Worm (Caenorhabditis elegans) whole organism, L1 larva: ENCODE results near the gene chc-1.

Experiments
- C16A3.4 ChIP-seq: fragments of 150-350 bp; optimal IDR thresholded peaks from 2 replicates; lab custom pipeline; 2014; ENCODE audit warnings: missing biosample characterization, missing genetic modification characterization
- C34B4.2 ChIP-seq: sonication (generic microtip); optimal IDR thresholded peaks from 2 replicates; lab custom pipeline; 2017; ENCODE audit warnings: mild to moderate bottlenecking, missing genetic modification characterization, missing compliant biosample characterization
- alr-1 ChIP-seq: fragments of 200-800 bp; sonication (Bioruptor generic); optimal IDR thresholded peaks from 2 replicates; lab custom pipeline; 2018; ENCODE audit warnings: borderline replicate concordance, mild to moderate bottlenecking, missing genetic modification characterization, missing compliant biosample characterization
- aly-2 ChIP-seq: fragments of 150-350 bp; optimal IDR thresholded peaks from 2 replicates; lab custom pipeline; 2014; ENCODE audit warnings: missing biosample characterization, missing genetic modification characterization
- ceh-82 ChIP-seq, 3 experiments: fragments of 150-350 bp in 1 of 3; sonication (generic microtip) in 2 of 3; optimal IDR thresholded peaks; 2 replicates each; lab custom pipeline; 2014 to 2017; ENCODE audit warnings: missing biosample characterization in 3 of 3, missing genetic modification characterization in 3 of 3
- ceh-88 ChIP-seq: fragments of 200-800 bp; sonication (Bioruptor generic); IDR thresholded peaks from 2 replicates; pipeline ENCODE4 v1.3.6; 2022; ENCODE audit warnings: missing genetic modification characterization, missing compliant biosample characterization
- ceh-90 ChIP-seq: sonication (generic microtip); optimal IDR thresholded peaks from 2 replicates; lab custom pipeline; 2016; ENCODE audit warnings: missing genetic modification characterization, missing compliant biosample characterization
- ces-1 ChIP-seq: fragments of 150-350 bp; optimal IDR thresholded peaks from 2 replicates; lab custom pipeline; 2014; ENCODE audit warnings: missing biosample characterization, missing genetic modification reagents, missing genetic modification characterization
- dpl-1 ChIP-seq, 3 experiments: fragments of 150-350 bp in 2 of 3; sonication (generic microtip) in 1 of 3; optimal IDR thresholded peaks; 2 replicates each; lab custom pipeline; 2014 to 2017; ENCODE audit warnings: missing biosample characterization in 3 of 3, missing genetic modification characterization in 3 of 3, missing genetic modification reagents in 3 of 3
- dsc-1 ChIP-seq: sonication (generic microtip); optimal IDR thresholded peaks from 2 replicates; lab custom pipeline; 2016; ENCODE audit warnings: mild to moderate bottlenecking, missing genetic modification characterization, missing compliant biosample characterization
- efl-1 ChIP-seq, 4 experiments: fragments of 150-350 bp; optimal IDR thresholded peaks in 3 of 4; peaks in 1 of 4; 1 replicate in 1 of 4; 2 replicates in 3 of 4; lab custom pipeline; 2014; ENCODE audit warnings: missing biosample characterization in 2 of 4, missing genetic modification characterization in 2 of 4, missing genetic modification reagents in 2 of 4
- ets-5 ChIP-seq: fragments of 200-800 bp; sonication (Bioruptor generic); IDR thresholded peaks from 2 replicates; pipeline ENCODE4 v1.3.6; 2022; ENCODE audit warnings: missing genetic modification characterization, missing compliant biosample characterization
- fkh-4 ChIP-seq: sonication (generic microtip); optimal IDR thresholded peaks from 2 replicates; lab custom pipeline; 2016; ENCODE audit warnings: missing compliant biosample characterization, missing genetic modification characterization, borderline replicate concordance
- grh-1 ChIP-seq: fragments of 200-800 bp; sonication (Bioruptor generic); IDR thresholded peaks from 2 replicates; pipeline ENCODE4 v1.3.6; 2022; ENCODE audit warnings: missing genetic modification reagents, missing genetic modification characterization, missing compliant biosample characterization
- hpl-2 ChIP-seq: fragments of 150-350 bp; optimal IDR thresholded peaks from 2 replicates; lab custom pipeline; 2014; ENCODE audit warnings: missing biosample characterization, missing genetic modification reagents, missing genetic modification characterization
- lin-13 ChIP-seq: fragments of 150-350 bp; optimal IDR thresholded peaks from 2 replicates; lab custom pipeline; 2014; ENCODE audit warnings: missing biosample characterization, missing genetic modification reagents, missing genetic modification characterization
- lin-14 ChIP-seq: fragments of 200-800 bp; sonication (Bioruptor generic); optimal IDR thresholded peaks from 2 replicates; lab custom pipeline; 2018; ENCODE audit warnings: mild to moderate bottlenecking, missing genetic modification characterization, moderate library complexity, missing compliant biosample characterization
- lin-15B ChIP-seq: fragments of 150-350 bp; sonication (generic microtip); optimal IDR thresholded peaks from 3 replicates; lab custom pipeline; 2014; ENCODE audit warnings: missing biosample characterization, missing genetic modification characterization
- lin-35 ChIP-seq, 2 experiments: fragments of 150-350 bp; optimal IDR thresholded peaks; 2 replicates each; lab custom pipeline; 2014; ENCODE audit warnings: missing biosample characterization in 2 of 2, missing genetic modification characterization in 2 of 2, missing genetic modification reagents in 2 of 2
- lir-3 ChIP-seq: sonication (generic microtip); optimal IDR thresholded peaks from 2 replicates; lab custom pipeline; 2016; ENCODE audit warnings: mild to moderate bottlenecking, missing genetic modification characterization, moderate library complexity, missing compliant biosample characterization; ENCODE audit not compliant: poor library complexity
- lsy-2 ChIP-seq, 2 experiments: fragments of 150-350 bp; optimal IDR thresholded peaks; 2 replicates each; lab custom pipeline; 2014; ENCODE audit warnings: missing biosample characterization in 2 of 2, missing genetic modification characterization in 2 of 2
- mdl-1 ChIP-seq, 2 experiments: fragments of 150-350 bp; optimal IDR thresholded peaks; 2 replicates each; lab custom pipeline; 2014 to 2017; ENCODE audit warnings: missing biosample characterization in 2 of 2, missing genetic modification characterization in 2 of 2, inconsistent platforms in 1 of 2
- nhr-11 ChIP-seq: fragments of 150-350 bp; optimal IDR thresholded peaks from 2 replicates; lab custom pipeline; 2014; ENCODE audit warnings: missing biosample characterization, missing genetic modification characterization
- nhr-19 ChIP-seq: fragments of 200-800 bp; sonication (Bioruptor generic); conservative IDR thresholded peaks from 2 replicates; pipeline ENCODE4 v1.3.6; 2022; ENCODE audit warnings: missing genetic modification characterization, missing compliant biosample characterization
- nhr-20 ChIP-seq: sonication (generic microtip); optimal IDR thresholded peaks from 2 replicates; lab custom pipeline; 2016; ENCODE audit warnings: mild to moderate bottlenecking, missing genetic modification characterization, missing compliant biosample characterization
- nhr-47 ChIP-seq: sonication (generic microtip); optimal IDR thresholded peaks from 2 replicates; lab custom pipeline; 2016; ENCODE audit warnings: mild to moderate bottlenecking, missing genetic modification characterization, moderate library complexity, missing compliant biosample characterization
- nhr-71 ChIP-seq: sonication (generic microtip); optimal IDR thresholded peaks from 2 replicates; lab custom pipeline; 2016; ENCODE audit warnings: mild to moderate bottlenecking, missing genetic modification characterization, moderate library complexity, missing compliant biosample characterization
- nhr-76 ChIP-seq: sonication (generic microtip); optimal IDR thresholded peaks from 2 replicates; lab custom pipeline; 2017; ENCODE audit warnings: missing biosample characterization, missing genetic modification characterization
- nhr-85 ChIP-seq: sonication (generic microtip); peaks from one replicate; lab custom pipeline; 2016; ENCODE audit warnings: missing genetic modification characterization, inconsistent platforms, missing compliant biosample characterization
- nhr-90 ChIP-seq: sonication (generic microtip); optimal IDR thresholded peaks from 2 replicates; lab custom pipeline; 2016; ENCODE audit warnings: mild to moderate bottlenecking, missing genetic modification characterization, missing compliant biosample characterization; ENCODE audit not compliant: poor library complexity
- rnt-1 ChIP-seq: sonication (generic microtip); optimal IDR thresholded peaks from 2 replicates; lab custom pipeline; 2016; ENCODE audit warnings: mild to moderate bottlenecking, missing genetic modification characterization, moderate library complexity, missing compliant biosample characterization
- skn-1 ChIP-seq: fragments of 150-350 bp; optimal IDR thresholded peaks from 2 replicates; lab custom pipeline; 2014; ENCODE audit warnings: missing biosample characterization, missing genetic modification characterization
- snpc-4 ChIP-seq: fragments of 150-350 bp; optimal IDR thresholded peaks from 2 replicates; lab custom pipeline; 2014; ENCODE audit warnings: missing biosample characterization, missing genetic modification characterization
- snu-23 ChIP-seq: sonication (generic microtip); optimal IDR thresholded peaks from 2 replicates; lab custom pipeline; 2016; ENCODE audit warnings: missing genetic modification characterization, missing compliant biosample characterization
- swsn-7 ChIP-seq: sonication (generic microtip); optimal IDR thresholded peaks from 2 replicates; lab custom pipeline; 2016; ENCODE audit warnings: missing genetic modification characterization, missing compliant biosample characterization
- tbx-2 ChIP-seq: sonication (generic microtip); optimal IDR thresholded peaks from 2 replicates; lab custom pipeline; 2016; ENCODE audit warnings: missing genetic modification characterization, missing compliant biosample characterization
- vab-15 ChIP-seq: sonication (generic microtip); optimal IDR thresholded peaks from 2 replicates; lab custom pipeline; 2017; ENCODE audit warnings: missing genotype, mild to moderate bottlenecking, missing genetic modification characterization, missing compliant biosample characterization
- zip-4 ChIP-seq: fragments of 200-800 bp; sonication (Bioruptor generic); optimal IDR thresholded peaks from 2 replicates; lab custom pipeline; 2018; ENCODE audit warnings: mild to moderate bottlenecking, missing genetic modification characterization, moderate library complexity, missing compliant biosample characterization
- ztf-11 ChIP-seq, 2 experiments: sonication (generic microtip); optimal IDR thresholded peaks; 2 replicates each; lab custom pipeline; 2016 to 2017; ENCODE audit warnings: missing genetic modification characterization in 2 of 2, missing biosample characterization in 1 of 2, missing compliant biosample characterization in 1 of 2
- ztf-4 ChIP-seq: fragments of 150-350 bp; optimal IDR thresholded peaks from 2 replicates; lab custom pipeline; 2014; ENCODE audit warnings: missing biosample characterization, missing genetic modification characterization

The chc-1 gene

DNA sequence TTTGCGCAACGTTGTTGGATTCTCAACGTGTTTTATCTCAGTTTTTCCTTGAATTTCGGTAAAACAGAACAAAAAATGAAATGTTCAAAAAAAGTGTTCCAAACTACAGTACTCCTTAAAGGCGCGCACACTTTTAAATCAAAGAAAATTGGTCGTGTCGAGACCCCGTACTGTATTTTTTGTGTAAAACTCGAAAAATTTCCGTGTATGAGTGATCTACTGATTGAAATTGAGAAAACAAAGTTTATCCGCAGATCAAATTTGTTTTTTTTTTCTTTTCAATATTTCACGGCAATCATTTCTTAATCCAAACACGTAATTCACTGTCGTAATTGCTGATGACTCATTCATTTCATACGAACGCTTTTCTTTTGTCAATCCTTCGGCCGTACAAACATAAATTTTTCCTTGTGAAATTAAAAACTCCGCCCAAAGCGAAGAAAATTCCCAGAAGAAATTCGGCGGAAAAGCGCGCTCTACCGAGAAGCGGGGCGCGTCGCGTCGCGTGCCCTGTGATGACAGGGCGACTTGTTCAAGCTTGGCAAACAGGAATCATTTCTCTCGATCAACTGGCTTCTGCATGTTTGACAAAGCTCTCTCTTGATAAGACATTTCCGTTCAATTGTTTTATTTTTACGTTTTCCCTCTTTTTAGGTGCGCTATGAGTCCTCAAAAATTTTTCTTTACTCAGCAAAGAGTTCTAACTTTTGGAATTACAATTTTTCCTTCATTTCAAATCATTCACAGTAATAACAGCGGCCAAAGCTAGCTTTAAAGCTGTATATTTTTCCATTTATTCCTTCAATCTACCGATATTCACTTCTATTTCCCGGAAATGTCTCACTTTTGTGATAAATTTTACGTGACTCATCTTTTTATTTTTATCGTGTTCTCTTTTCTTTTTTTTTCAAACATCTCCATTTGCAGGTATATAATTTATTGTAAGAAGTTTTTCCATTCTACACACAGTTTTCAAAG lies at the start of gene chc-1:
Gene chc-1, plus strand, starts transcription at position 928 of the 978 bp plus-strand sequence.
- TF ChIP-seq ceh-88 (GFP tag; lab: Robert Waterston, UW) (no peak), ztf-11 (tag; optimal IDR thresholded peaks at IDR 0.05; lab: Kevin White, UChicago) (no peak), alr-1 (tag; lab: Kevin White, UChicago) (no peak), aly-2 (tag; lab: Kevin White, UChicago) (no peak), nhr-85 (peak; percentile 48), C34B4.2 (no peak), dpl-1 (GFP tag; optimal IDR thresholded peaks at IDR 0.05; lab: Kevin White, UChicago) (peak; percentile 17 to 51 (median 30)), C16A3.4 (tag; lab: Kevin White, UChicago) (peak; percentile 19), nhr-11 (tag; lab: Kevin White, UChicago) (no peak), nhr-47 (tag; lab: Kevin White, UChicago) (peak; percentile 12), hpl-2 (GFP tag; lab: Kevin White, UChicago) (no peak), vab-15 (tag; lab: Kevin White, UChicago) (peak; percentile 2), mdl-1 (tag; optimal IDR thresholded peaks at IDR 0.05; lab: Kevin White, UChicago) (peak in 1 of 2 experiments; percentile 18), rnt-1 (no peak), dsc-1 (tag; lab: Kevin White, UChicago) (no peak), skn-1 (tag; lab: Kevin White, UChicago) (peak; percentile 12), nhr-90 (tag; lab: Kevin White, UChicago) (no peak), lin-35 (GFP tag; optimal IDR thresholded peaks at IDR 0.05; lab: Kevin White, UChicago) (peak; percentile 45 to 57), efl-1 (optimal IDR thresholded peaks at IDR 0.05; lab: Kevin White, UChicago) (peak; percentile 26 to 35), efl-1 (GFP tag; optimal IDR thresholded peaks at IDR 0.05 in 1 of 2; lab: Kevin White, UChicago) (peak in 1 of 2 experiments; percentile 43), lin-15B (tag; lab: Kevin White, UChicago) (peak; percentile 70), fkh-4 (tag; lab: Kevin White, UChicago) (no peak), swsn-7 (no peak), nhr-20 (tag; lab: Kevin White, UChicago) (no peak), nhr-71 (tag; lab: Kevin White, UChicago) (peak; percentile 17), ceh-90 (no peak), grh-1 (no peak), ets-5 (GFP tag; lab: Robert Waterston, UW) (no peak), lsy-2 (tag; optimal IDR thresholded peaks at IDR 0.05; lab: Kevin White, UChicago) (peak in 1 of 2 experiments; percentile 71), zip-4 (GFP tag; lab: Kevin White, UChicago) (no peak), ces-1 (GFP tag; lab: Kevin White, UChicago) (no peak), lin-13 (GFP tag; lab: Kevin White, UChicago) (no peak), ceh-82 (tag; optimal IDR thresholded peaks at IDR 0.05; lab: Kevin White, UChicago) (peak in 1 of 3 experiments; percentile 57)

DNA sequence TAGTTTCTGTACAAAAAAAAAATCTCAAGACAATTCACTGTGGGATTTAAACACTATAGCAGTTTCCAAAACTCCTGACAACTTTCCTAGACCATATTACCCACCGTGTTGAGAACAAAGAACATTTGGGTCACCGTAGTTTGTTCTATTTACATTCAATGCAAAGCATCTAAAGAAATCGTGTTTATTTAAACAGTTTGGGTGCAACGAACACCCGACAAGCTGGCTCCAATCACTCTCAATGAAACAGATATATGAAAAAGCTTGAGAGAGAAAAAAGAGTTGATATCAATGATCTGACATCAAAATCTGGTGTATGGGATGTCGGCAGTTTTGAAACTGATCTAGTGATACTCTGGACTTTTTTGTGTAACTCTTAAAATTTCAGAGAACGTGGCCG lies 48.6 kb upstream of the chc-1 start:
- TF ChIP-seq nhr-47 (tag; lab: Kevin White, UChicago): no peak
- TF ChIP-seq nhr-20 (tag; lab: Kevin White, UChicago): peak; percentile 5
- TF ChIP-seq nhr-19 (GFP tag; lab: Robert Waterston, UW): peak; percentile 22; the same call in 1 of the 2 replicates
- no peak for TF ChIP-seq ceh-90
- TF ChIP-seq lir-3: no peak
- TF ChIP-seq lsy-2 (tag; optimal IDR thresholded peaks at IDR 0.05; lab: Kevin White, UChicago): peak; percentile 14 to 16
- TF ChIP-seq tbx-2: peak; percentile 42
- TF ChIP-seq snpc-4 (tag; lab: Kevin White, UChicago): no peak
- no peak for TF ChIP-seq nhr-11 (tag; lab: Kevin White, UChicago)
- TF ChIP-seq lin-14 (GFP tag; lab: Kevin White, UChicago): peak; percentile 34
- no peak for TF ChIP-seq nhr-76 (tag; lab: Kevin White, UChicago)
- peak; percentile 73 for TF ChIP-seq nhr-71 (tag; lab: Kevin White, UChicago)
- TF ChIP-seq ztf-4 (tag; lab: Kevin White, UChicago): peak; percentile 29
- TF ChIP-seq snu-23 (GFP tag; lab: Kevin White, UChicago): peak; percentile 15
